Fruit fly (Drosophila melanogaster): ENCODE measurements around the gene CG8838.
A peak's percentile ranks its signal among the peaks of the same experiment; 100 is the strongest.

Gene CG8838

DNA sequence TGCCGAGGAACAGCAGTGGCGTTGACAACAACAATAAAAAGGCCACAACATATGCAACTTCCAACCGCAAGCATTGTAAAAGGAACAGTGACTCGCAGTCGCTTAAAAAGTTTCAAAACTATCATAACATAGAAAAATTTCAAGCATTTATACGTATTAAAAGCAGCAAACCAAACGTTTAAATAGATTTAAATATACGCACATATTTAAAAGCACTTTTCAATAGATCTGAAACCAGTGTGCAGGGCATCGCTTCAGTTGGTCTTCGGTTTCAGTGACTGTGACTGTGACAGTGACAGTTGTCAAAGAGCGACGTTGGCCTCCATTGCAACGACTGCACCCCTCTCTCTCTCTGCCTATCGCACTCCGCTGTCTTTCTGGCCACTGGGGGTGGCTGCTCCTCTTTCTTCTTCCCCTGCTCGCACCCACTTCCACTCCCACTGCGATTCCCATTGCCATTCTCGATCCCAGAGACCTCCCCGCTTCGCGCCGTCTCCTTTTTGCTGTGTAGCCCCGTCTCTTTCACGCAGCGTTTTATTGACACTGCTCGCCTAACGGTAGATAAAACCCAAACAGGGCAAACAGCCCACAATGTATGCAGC, 9.2 kb upstream of the CG8838 start (continued):
- TF ChIP-seq B-H2 (GFP tag; optimal IDR thresholded peaks at IDR 0.05) (no peak), HmgD (GFP tag; optimal IDR thresholded peaks at IDR 0.05) (no peak), CG18011 (GFP tag; optimal IDR thresholded peaks at IDR 0.05) (peak; percentile 10), ham (GFP tag; IDR thresholded peaks at IDR 0.05) (no peak), Dfd (GFP tag; optimal IDR thresholded peaks at IDR 0.05) (no peak), CG32767 (GFP tag; IDR thresholded peaks at IDR 0.05) (peak; percentile 69), CG32532 (GFP tag; IDR thresholded peaks at IDR 0.05) (peak; percentile 40), Bgb (GFP tag; IDR thresholded peaks at IDR 0.05; ENCODE audit: partially characterized antibody) (peak; percentile 39; the same call in 1 of the 2 replicates), dati (GFP tag; IDR thresholded peaks at IDR 0.05) (peak; percentile 71), gsb-n (tag; optimal IDR thresholded peaks at IDR 0.05) (peak; percentile 81), yki (optimal IDR thresholded peaks at IDR 0.05) (no peak), CG4820 (GFP tag; optimal IDR thresholded peaks at IDR 0.05) (peak; percentile 67), dmrt11E (tag; optimal IDR thresholded peaks at IDR 0.05) (peak; percentile 56), CG3163 (GFP tag; optimal IDR thresholded peaks at IDR 0.05) (no peak), chif (GFP tag; optimal IDR thresholded peaks at IDR 0.05) (peak; percentile 71 to 75), Oli (tag; optimal IDR thresholded peaks at IDR 0.05) (peak; percentile 82), vfl (GFP tag; optimal IDR thresholded peaks at IDR 0.05) (no peak), Aef1 (GFP tag; IDR thresholded peaks at IDR 0.05) (peak; percentile 78), CG14710 (tag; optimal IDR thresholded peaks at IDR 0.05) (peak; percentile 66), CG11398 (GFP tag; optimal IDR thresholded peaks at IDR 0.05) (peak; percentile 2), CG16815 (GFP tag; optimal IDR thresholded peaks at IDR 0.05) (peak; percentile 43), CG17612 (GFP tag; IDR thresholded peaks at IDR 0.05) (no peak), CG12236 (GFP tag; optimal IDR thresholded peaks at IDR 0.05) (peak; percentile 42), Hr39 (optimal IDR thresholded peaks at IDR 0.05) (no peak), Xbp1 (GFP tag; optimal IDR thresholded peaks at IDR 0.05) (peak; percentile 68), ap (GFP tag; IDR thresholded peaks at IDR 0.05) (peak; percentile 86), h (optimal IDR thresholded peaks at IDR 0.05) (no peak), cad (GFP tag; optimal IDR thresholded peaks at IDR 0.05) (no peak), klu (GFP tag; IDR thresholded peaks at IDR 0.05) (peak; percentile 23; the same call in 1 of the 2 replicates), Dip3 (GFP tag; optimal IDR thresholded peaks at IDR 0.05) (peak; percentile 6), CG3838 (GFP tag; optimal IDR thresholded peaks at IDR 0.05) (no peak), lmd (GFP tag; IDR thresholded peaks at IDR 0.05) (peak; percentile 81), lov (optimal IDR thresholded peaks at IDR 0.05) (no peak), lov (GFP tag; IDR thresholded peaks at IDR 0.05) (peak; percentile 94), Stat92E (GFP tag; optimal IDR thresholded peaks at IDR 0.05) (no peak), CG17568 (GFP tag; optimal IDR thresholded peaks at IDR 0.05) (peak; percentile 31), wek (GFP tag; optimal IDR thresholded peaks at IDR 0.05) (no peak), CG7987 (GFP tag; optimal IDR thresholded peaks at IDR 0.05) (no peak), CG17361 (GFP tag; IDR thresholded peaks at IDR 0.05) (peak; percentile 83), eyg (GFP tag; optimal IDR thresholded peaks at IDR 0.05) (peak; percentile 58), CG1647 (GFP tag; optimal IDR thresholded peaks at IDR 0.05) (peak; percentile 51), CG13287 (GFP tag; IDR thresholded peaks at IDR 0.05; ENCODE audit: partially characterized antibody) (no peak), p53 (GFP tag; optimal IDR thresholded peaks at IDR 0.05) (no peak), CG8924 (tag; optimal IDR thresholded peaks at IDR 0.05) (peak; percentile 78), CG4707 (GFP tag; optimal IDR thresholded peaks at IDR 0.05) (peak; percentile 73), CG33557 (GFP tag; optimal IDR thresholded peaks at IDR 0.05) (no peak), Xrp1 (GFP tag; IDR thresholded peaks at IDR 0.05) (peak; percentile 94), NC2α (GFP tag; optimal IDR thresholded peaks at IDR 0.05) (no peak), hth (optimal IDR thresholded peaks at IDR 0.05) (no peak), nerfin-2 (GFP tag; IDR thresholded peaks at IDR 0.05; ENCODE audit: partially characterized antibody) (0 out of 2 replicates have a peak, but pooled peaks have one; percentile 24), CG6813 (GFP tag; optimal IDR thresholded peaks at IDR 0.05) (peak; percentile 60), CG12155 (GFP tag; optimal IDR thresholded peaks at IDR 0.05) (no peak)

Measured in whole organism, embryonic.